Worm (Caenorhabditis elegans) whole organism, L4 larva: ENCODE data around the gene ifa-3.

Source experiments
- aha-1 ChIP-seq: fragments of 150-350 bp; peaks from one replicate; lab custom pipeline; 2014; ENCODE audit warnings: missing biosample characterization, missing genetic modification characterization
- ama-1 ChIP-seq: fragments of 150-350 bp; optimal IDR thresholded peaks from 2 replicates; lab custom pipeline; 2014; ENCODE audit warnings: inconsistent platforms, mixed read lengths
- dve-1 ChIP-seq: sonication (generic microtip); optimal IDR thresholded peaks from 2 replicates; lab custom pipeline; 2017; ENCODE audit warnings: antibody characterized with exemption, mild to moderate bottlenecking, missing genetic modification characterization, missing compliant biosample characterization; ENCODE audit not compliant: insufficient read depth
- lin-13 ChIP-seq: fragments of 150-350 bp; optimal IDR thresholded peaks from 2 replicates; lab custom pipeline; 2014; ENCODE audit warnings: missing biosample characterization, missing genetic modification reagents, missing genetic modification characterization
- mdt-29 ChIP-seq: fragments of 200-800 bp; sonication (Bioruptor generic); IDR thresholded peaks from 2 replicates; pipeline ENCODE4 v1.3.6; 2022; ENCODE audit warnings: missing genetic modification reagents, missing genetic modification characterization, missing compliant biosample characterization
- nhr-77 ChIP-seq: fragments of 150-350 bp; optimal IDR thresholded peaks from 2 replicates; lab custom pipeline; 2014; ENCODE audit warnings: missing biosample characterization, missing genetic modification characterization
- snpc-1.2 ChIP-seq: fragments of 200-800 bp; sonication (Bioruptor generic); IDR thresholded peaks from 2 replicates; pipeline ENCODE4 v1.3.6; 2022; ENCODE audit warnings: missing genetic modification reagents, missing genetic modification characterization, missing compliant biosample characterization
- unc-130 ChIP-seq: sonication (generic microtip); optimal IDR thresholded peaks from 2 replicates; lab custom pipeline; 2016; ENCODE audit warnings: missing genetic modification reagents, missing genetic modification characterization, missing compliant biosample characterization
- ztf-11 ChIP-seq: fragments of 150-350 bp; optimal IDR thresholded peaks from 2 replicates; lab custom pipeline; 2014; ENCODE audit warnings: missing biosample characterization, missing genetic modification characterization

- peak; percentile 28 for TF ChIP-seq dve-1 (tag; lab: Kevin White, UChicago)
- no peak for TF ChIP-seq nhr-77
- TF ChIP-seq unc-130 (GFP tag; lab: Kevin White, UChicago), result no peak
- TF ChIP-seq snpc-1.2 (GFP tag; lab: Robert Waterston, UW), result no peak
- no peak for TF ChIP-seq mdt-29 (GFP tag; lab: Robert Waterston, UW)
- TF ChIP-seq ztf-11 (tag; lab: Kevin White, UChicago), result no peak
- no peak for TF ChIP-seq lin-13 (GFP tag; lab: Kevin White, UChicago)
- no peak for TF ChIP-seq aha-1 (tag; lab: Kevin White, UChicago)
- TF ChIP-seq ama-1 (lab: Kevin White, UChicago), result no peak
Observed at ce11 chrX:16275255-16275813, 5.5 kb upstream of the ifa-3 start, which contains the start of gene sdc-1.
